Fruit fly (Drosophila melanogaster): ENCODE measurements around the gene nac.

Gene nac

DNA sequence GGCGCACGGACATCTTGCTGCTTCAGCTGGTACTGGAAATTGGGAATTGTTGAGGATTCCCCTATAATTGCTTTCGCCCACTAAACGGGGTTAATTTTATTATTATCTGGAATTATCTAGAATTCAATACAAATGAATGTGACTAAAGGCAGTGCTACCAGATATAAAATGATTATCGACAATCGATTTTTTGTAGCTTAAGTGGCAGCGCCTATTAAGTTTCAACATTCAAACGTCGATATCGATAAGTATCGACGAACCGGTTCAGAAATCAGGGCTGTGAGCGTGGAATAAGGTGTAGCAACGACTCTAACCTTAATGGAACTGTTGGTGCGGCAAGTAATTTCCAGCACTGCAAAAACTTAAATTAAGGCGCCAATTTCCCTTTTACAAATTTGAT is 1.3 kb upstream of the nac start, which contains the start of gene Sgt1 (continued):
- TF ChIP-seq stwl (tag; optimal IDR thresholded peaks at IDR 0.05) (peak; percentile 96), knrl (GFP tag; IDR thresholded peaks at IDR 0.05; ENCODE audit: partially characterized antibody) (peak; percentile 74), Bteb2 (GFP tag; optimal IDR thresholded peaks at IDR 0.05) (peak; percentile 18), CG1602 (GFP tag; optimal IDR thresholded peaks at IDR 0.05) (no peak), Trl (optimal IDR thresholded peaks at IDR 0.05) (no peak), Trl (GFP tag; optimal IDR thresholded peaks at IDR 0.05) (peak; percentile 63), Deaf1 (tag; optimal IDR thresholded peaks at IDR 0.05) (no peak), tin (GFP tag; optimal IDR thresholded peaks at IDR 0.05) (peak; percentile 23), luna (GFP tag; optimal IDR thresholded peaks at IDR 0.05) (no peak), CG13287 (GFP tag; IDR thresholded peaks at IDR 0.05; ENCODE audit: partially characterized antibody) (peak; percentile 85), CG5180 (GFP tag; optimal IDR thresholded peaks at IDR 0.05) (no peak), CG4282 (GFP tag; optimal IDR thresholded peaks at IDR 0.05) (peak; percentile 14), CG2712 (tag; optimal IDR thresholded peaks at IDR 0.05) (peak; percentile 56), hb (GFP tag; IDR thresholded peaks at IDR 0.05; ENCODE audit: partially characterized antibody) (peak; percentile 80), Side (GFP tag; optimal IDR thresholded peaks at IDR 0.05) (peak; percentile 26), pita (GFP tag; optimal IDR thresholded peaks at IDR 0.05) (peak; percentile 85), CG11456 (GFP tag; IDR thresholded peaks at IDR 0.05) (no peak), Mes4 (GFP tag; optimal IDR thresholded peaks at IDR 0.05) (peak; percentile 5), GATAe (GFP tag; conservative IDR thresholded peaks at IDR 0.05) (no peak), Ptx1 (GFP tag; IDR thresholded peaks at IDR 0.05) (no peak), C15 (GFP tag; IDR thresholded peaks at IDR 0.05) (no peak), bigmax (GFP tag; optimal IDR thresholded peaks at IDR 0.05) (peak; percentile 50), tgo (GFP tag; IDR thresholded peaks at IDR 0.05) (no peak), fd102C (GFP tag; optimal IDR thresholded peaks at IDR 0.05) (no peak), zen2 (GFP tag; IDR thresholded peaks at IDR 0.05; ENCODE audit: partially characterized antibody) (peak; percentile 64; the same call in 1 of the 3 replicates), ttk (GFP tag; IDR thresholded peaks at IDR 0.05) (no peak), ems (GFP tag; optimal IDR thresholded peaks at IDR 0.05) (peak; percentile 24), zen (tag; optimal IDR thresholded peaks at IDR 0.05) (peak; percentile 78), CG4328 (GFP tag; optimal IDR thresholded peaks at IDR 0.05) (peak; percentile 38), Doc3 (GFP tag; IDR thresholded peaks at IDR 0.05; ENCODE audit: partially characterized antibody) (peak; percentile 68; the same call in 2 of the 3 replicates), CG1603 (tag; optimal IDR thresholded peaks at IDR 0.05) (peak; percentile 84), insv (GFP tag; optimal IDR thresholded peaks at IDR 0.05) (peak in 1 of 2 experiments; percentile 64), CG8290 (GFP tag; optimal IDR thresholded peaks at IDR 0.05) (peak; percentile 30), CG8290 (tag; optimal IDR thresholded peaks at IDR 0.05) (no peak), Doc2 (GFP tag; IDR thresholded peaks at IDR 0.05) (no peak), jing (GFP tag; optimal IDR thresholded peaks at IDR 0.05) (no peak), CG9932 (GFP tag; IDR thresholded peaks at IDR 0.05) (peak; percentile 78), Dad (GFP tag; optimal IDR thresholded peaks at IDR 0.05) (peak; percentile 45), NK7.1 (GFP tag; optimal IDR thresholded peaks at IDR 0.05) (no peak), CG2129 (GFP tag; IDR thresholded peaks at IDR 0.05; ENCODE audit: partially characterized antibody) (peak; percentile 33; the same call in 1 of the 2 replicates), CG3407 (GFP tag; optimal IDR thresholded peaks at IDR 0.05) (no peak), bsh (GFP tag; optimal IDR thresholded peaks at IDR 0.05) (peak in 1 of 2 experiments; percentile 12), Meics (GFP tag; optimal IDR thresholded peaks at IDR 0.05) (no peak), CG10147 (GFP tag; optimal IDR thresholded peaks at IDR 0.05) (peak; percentile 7), CG30403 (GFP tag; optimal IDR thresholded peaks at IDR 0.05) (peak; percentile 56), CG17568 (GFP tag; optimal IDR thresholded peaks at IDR 0.05) (no peak), CG9817 (tag; optimal IDR thresholded peaks at IDR 0.05) (peak; percentile 38), CG4424 (GFP tag; optimal IDR thresholded peaks at IDR 0.05) (no peak), CG9215 (GFP tag; IDR thresholded peaks at IDR 0.05) (no peak), lilli (GFP tag; optimal IDR thresholded peaks at IDR 0.05) (peak; percentile 72), Hmr (GFP tag; optimal IDR thresholded peaks at IDR 0.05) (peak; percentile 77)

All from whole organism, embryonic.